Worm (Caenorhabditis elegans): ENCODE data around the gene Y73B6BL.29.

ce11 chrIV:6335908-6336307 lies 14.2 kb downstream of the Y73B6BL.29 start, which contains the start of gene mif-4:
- TF ChIP-seq ama-1 (optimal IDR thresholded peaks at IDR 0.05) (no peak), ets-7 (tag; optimal IDR thresholded peaks at IDR 0.05) (no peak), tbx-37 (GFP tag; conservative IDR thresholded peaks at IDR 0.05) (no peak), pes-1 (GFP tag; IDR thresholded peaks at IDR 0.05) (no peak), hmg-4 (GFP tag; optimal IDR thresholded peaks at IDR 0.05) (no peak), B0310.2 (tag; optimal IDR thresholded peaks at IDR 0.05) (no peak), sea-1 (GFP tag; conservative IDR thresholded peaks at IDR 0.05) (no peak), flt-1 (GFP tag; IDR thresholded peaks at IDR 0.05) (no peak), ceh-36 (tag; optimal IDR thresholded peaks at IDR 0.05) (no peak), hmbx-1 (tag; optimal IDR thresholded peaks at IDR 0.05) (no peak), scrt-1 (GFP tag; IDR thresholded peaks at IDR 0.05) (no peak)

Measured in whole organism, early embryonic.